Worm (Caenorhabditis elegans) whole organism, early embryonic: ENCODE data around the gene tbx-36.

Experiments
- B0310.2 ChIP-seq: sonication (generic microtip); optimal IDR thresholded peaks from 2 replicates; lab custom pipeline; 2016; ENCODE audit warnings: mild to moderate bottlenecking, missing genetic modification characterization, missing compliant biosample characterization
- F13C5.2 ChIP-seq: sonication (generic microtip); optimal IDR thresholded peaks from 2 replicates; lab custom pipeline; 2017; ENCODE audit warnings: mild to moderate bottlenecking, missing genetic modification characterization, inconsistent platforms, missing compliant biosample characterization
- aly-1 ChIP-seq: sonication (generic microtip); optimal IDR thresholded peaks from 2 replicates; lab custom pipeline; 2016; ENCODE audit warnings: missing genetic modification characterization, missing compliant biosample characterization
- ama-1 ChIP-seq: fragments of 150-350 bp; optimal IDR thresholded peaks from 2 replicates; lab custom pipeline; 2014
- ets-7 ChIP-seq: sonication (generic microtip); optimal IDR thresholded peaks from 2 replicates; lab custom pipeline; 2016; ENCODE audit warnings: missing genotype, missing genetic modification characterization, missing compliant biosample characterization
- flt-1 ChIP-seq: fragments of 200-800 bp; sonication (Bioruptor generic); IDR thresholded peaks from 2 replicates; pipeline ENCODE4 v1.3.6; 2022; ENCODE audit warnings: missing genetic modification characterization, missing compliant biosample characterization
- hmbx-1 ChIP-seq: sonication (generic microtip); optimal IDR thresholded peaks from 2 replicates; lab custom pipeline; 2016; ENCODE audit warnings: mild to moderate bottlenecking, missing genetic modification characterization, missing compliant biosample characterization
- pes-1 ChIP-seq: fragments of 200-800 bp; sonication (Bioruptor generic); IDR thresholded peaks from 2 replicates; pipeline ENCODE4 v1.3.6; 2022; ENCODE audit warnings: missing genetic modification reagents, missing genetic modification characterization, missing compliant biosample characterization
- scrt-1 ChIP-seq: fragments of 200-800 bp; sonication (Bioruptor generic); IDR thresholded peaks from 2 replicates; pipeline ENCODE4 v1.3.6; 2022; ENCODE audit warnings: missing genetic modification characterization, missing compliant biosample characterization
- sea-1 ChIP-seq: fragments of 200-800 bp; sonication (Bioruptor generic); conservative IDR thresholded peaks from 2 replicates; pipeline ENCODE4 v1.3.6; 2022; ENCODE audit warnings: missing genetic modification characterization, missing compliant biosample characterization
- tbx-11 ChIP-seq: fragments of 200-800 bp; sonication (Bioruptor generic); IDR thresholded peaks from 2 replicates; pipeline ENCODE4 v1.3.6; 2022; ENCODE audit warnings: missing genetic modification characterization, missing compliant biosample characterization
- tbx-37 ChIP-seq: fragments of 200-800 bp; sonication (Bioruptor generic); conservative IDR thresholded peaks from 2 replicates; pipeline ENCODE4 v1.3.6; 2022; ENCODE audit warnings: missing genetic modification reagents, missing genetic modification characterization, missing compliant biosample characterization
- tra-4 ChIP-seq: sonication (generic microtip); optimal IDR thresholded peaks from 2 replicates; lab custom pipeline; 2017; ENCODE audit warnings: missing genetic modification characterization, missing compliant biosample characterization

DNA sequence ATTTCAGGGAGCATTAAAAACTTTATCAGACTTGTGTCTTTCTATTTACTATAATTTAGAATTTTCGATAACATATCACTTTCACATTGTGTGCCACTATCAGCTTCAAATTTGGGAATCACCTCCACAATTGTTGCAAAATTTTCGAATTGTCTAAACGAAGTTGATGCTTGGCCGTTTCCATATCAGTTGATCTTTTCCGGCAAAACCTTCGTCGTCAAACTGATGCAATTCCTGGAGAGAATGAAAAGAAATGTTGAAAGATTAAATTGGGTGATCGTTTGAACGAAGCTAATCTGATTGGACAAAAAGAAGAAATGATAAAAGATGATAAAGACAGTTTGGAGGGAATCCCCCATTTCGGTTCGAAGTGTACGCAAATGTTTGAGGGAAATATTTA lies 5.2 kb downstream of the tbx-36 start:
- TF ChIP-seq aly-1 (tag; lab: Kevin White, UChicago) = no peak
- TF ChIP-seq flt-1 (GFP tag; lab: Robert Waterston, UW) = no peak
- no peak for TF ChIP-seq ama-1 (lab: Kevin White, UChicago)
- TF ChIP-seq tbx-37 = no peak
- no peak for TF ChIP-seq scrt-1 (GFP tag; lab: Robert Waterston, UW)
- TF ChIP-seq tra-4 (tag; lab: Kevin White, UChicago) = no peak
- no peak for TF ChIP-seq sea-1 (GFP tag; lab: Robert Waterston, UW)
- no peak for TF ChIP-seq B0310.2
- TF ChIP-seq F13C5.2 (tag; lab: Kevin White, UChicago) = no peak
- TF ChIP-seq ets-7 (tag; lab: Kevin White, UChicago) = no peak
- TF ChIP-seq hmbx-1 (tag; lab: Kevin White, UChicago) = no peak
- TF ChIP-seq pes-1 (GFP tag; lab: Robert Waterston, UW) = no peak
- TF ChIP-seq tbx-11 (GFP tag; lab: Robert Waterston, UW) = no peak
